Worm (Caenorhabditis elegans) whole organism, L2 larva: ENCODE results near the gene dtmk-1.

Experiments
- C34F6.9 ChIP-seq: fragments of 150-350 bp; optimal IDR thresholded peaks from 2 replicates; lab custom pipeline; 2014; ENCODE audit warnings: missing biosample characterization, missing genetic modification characterization
- R02D3.7 ChIP-seq: fragments of 150-350 bp; optimal IDR thresholded peaks from 2 replicates; lab custom pipeline; 2014; ENCODE audit warnings: missing biosample characterization, missing genetic modification characterization
- ZK546.5 ChIP-seq: sonication (generic microtip); optimal IDR thresholded peaks from 2 replicates; lab custom pipeline; 2017; ENCODE audit warnings: missing biosample characterization, missing genetic modification characterization
- alr-1 ChIP-seq: fragments of 150-350 bp; optimal IDR thresholded peaks from 2 replicates; lab custom pipeline; 2014; ENCODE audit warnings: missing biosample characterization, missing genetic modification characterization
- aly-2 ChIP-seq: fragments of 150-350 bp; optimal IDR thresholded peaks from 2 replicates; lab custom pipeline; 2014; ENCODE audit warnings: missing biosample characterization, missing genetic modification characterization
- ceh-16 ChIP-seq: fragments of 150-350 bp; optimal IDR thresholded peaks from 2 replicates; lab custom pipeline; 2014; ENCODE audit warnings: missing biosample characterization, missing genetic modification characterization
- ceh-82 ChIP-seq: fragments of 150-350 bp; optimal IDR thresholded peaks from 2 replicates; lab custom pipeline; 2014; ENCODE audit warnings: missing biosample characterization, missing genetic modification characterization
- dmd-4 ChIP-seq: sonication (generic microtip); optimal IDR thresholded peaks from 2 replicates; lab custom pipeline; 2017; ENCODE audit warnings: missing biosample characterization, missing genetic modification characterization
- egl-27 ChIP-seq: sonication (generic microtip); optimal IDR thresholded peaks from 3 replicates; lab custom pipeline; 2017; ENCODE audit warnings: missing biosample characterization, missing genetic modification reagents, missing genetic modification characterization
- elt-1 ChIP-seq: fragments of 150-350 bp; optimal IDR thresholded peaks from 2 replicates; lab custom pipeline; 2014; ENCODE audit warnings: missing biosample characterization, missing genetic modification characterization
- gmeb-1 ChIP-seq: fragments of 150-350 bp; optimal IDR thresholded peaks from 2 replicates; lab custom pipeline; 2014; ENCODE audit warnings: missing biosample characterization, missing genetic modification characterization
- lin-39 ChIP-seq: fragments of 150-350 bp; optimal IDR thresholded peaks from 2 replicates; lab custom pipeline; 2014; ENCODE audit warnings: missing biosample characterization, missing genetic modification reagents, missing genetic modification characterization
- lsy-2 ChIP-seq, 2 experiments: fragments of 150-350 bp in 1 of 2; sonication (generic microtip) in 1 of 2; optimal IDR thresholded peaks; 2 replicates each; lab custom pipeline; 2014 to 2017; ENCODE audit warnings: missing biosample characterization in 2 of 2, missing genetic modification characterization in 2 of 2
- mab-5 ChIP-seq: fragments of 150-350 bp; optimal IDR thresholded peaks from 2 replicates; lab custom pipeline; 2014; ENCODE audit warnings: missing biosample characterization, missing genetic modification characterization
- nhr-10 ChIP-seq: sonication (generic microtip); optimal IDR thresholded peaks from 2 replicates; lab custom pipeline; 2017; ENCODE audit warnings: missing biosample characterization, missing genetic modification characterization
- nhr-11 ChIP-seq: fragments of 150-350 bp; optimal IDR thresholded peaks from 2 replicates; lab custom pipeline; 2014; ENCODE audit warnings: missing biosample characterization, missing genetic modification characterization
- nhr-129 ChIP-seq: fragments of 150-350 bp; optimal IDR thresholded peaks from 2 replicates; lab custom pipeline; 2014; ENCODE audit warnings: missing biosample characterization, missing genetic modification characterization
- nhr-21 ChIP-seq: fragments of 150-350 bp; optimal IDR thresholded peaks from 2 replicates; lab custom pipeline; 2014; ENCODE audit warnings: missing biosample characterization, missing genetic modification characterization
- nhr-23 ChIP-seq: fragments of 150-350 bp; optimal IDR thresholded peaks from 2 replicates; lab custom pipeline; 2014; ENCODE audit warnings: missing biosample characterization, missing genetic modification reagents, missing genetic modification characterization
- nhr-25 ChIP-seq: fragments of 150-350 bp; sonication (generic microtip); optimal IDR thresholded peaks from 3 replicates; lab custom pipeline; 2014; ENCODE audit warnings: missing biosample characterization, missing genetic modification characterization
- nhr-6 ChIP-seq: fragments of 150-350 bp; optimal IDR thresholded peaks from 2 replicates; lab custom pipeline; 2014; ENCODE audit warnings: missing biosample characterization, missing genetic modification characterization
- nhr-77 ChIP-seq: fragments of 150-350 bp; optimal IDR thresholded peaks from 2 replicates; lab custom pipeline; 2014; ENCODE audit warnings: missing biosample characterization, missing genetic modification characterization
- peb-1 ChIP-seq: fragments of 150-350 bp; optimal IDR thresholded peaks from 2 replicates; lab custom pipeline; 2014; ENCODE audit warnings: missing biosample characterization, missing genetic modification characterization
- skn-1 ChIP-seq: sonication (generic microtip); optimal IDR thresholded peaks from 2 replicates; lab custom pipeline; 2017; ENCODE audit warnings: missing biosample characterization, missing genetic modification characterization
- sma-3 ChIP-seq: sonication (generic microtip); optimal IDR thresholded peaks from 2 replicates; lab custom pipeline; 2016; ENCODE audit warnings: missing genetic modification reagents, missing genetic modification characterization, missing compliant biosample characterization
- unc-39 ChIP-seq: fragments of 150-350 bp; optimal IDR thresholded peaks from 2 replicates; lab custom pipeline; 2014; ENCODE audit warnings: missing biosample characterization, missing genetic modification characterization
- unc-55 ChIP-seq: fragments of 150-350 bp; sonication (generic microtip); optimal IDR thresholded peaks from 3 replicates; lab custom pipeline; 2014; ENCODE audit warnings: missing biosample characterization, missing genetic modification reagents, missing genetic modification characterization
- zag-1 ChIP-seq: fragments of 150-350 bp; optimal IDR thresholded peaks from 2 replicates; lab custom pipeline; 2014; ENCODE audit warnings: missing biosample characterization, missing genetic modification characterization
- ztf-1 ChIP-seq: fragments of 200-800 bp; sonication (Bioruptor generic); conservative IDR thresholded peaks from 2 replicates; pipeline ENCODE4 v1.3.6; 2022; ENCODE audit warnings: missing genetic modification characterization, missing compliant biosample characterization
- ztf-11 ChIP-seq: sonication (generic microtip); optimal IDR thresholded peaks from 2 replicates; lab custom pipeline; 2017; ENCODE audit warnings: missing biosample characterization, missing genetic modification characterization
- ztf-4 ChIP-seq: fragments of 150-350 bp; optimal IDR thresholded peaks from 2 replicates; lab custom pipeline; 2014; ENCODE audit warnings: missing biosample characterization, missing genetic modification characterization

Gene dtmk-1

DNA sequence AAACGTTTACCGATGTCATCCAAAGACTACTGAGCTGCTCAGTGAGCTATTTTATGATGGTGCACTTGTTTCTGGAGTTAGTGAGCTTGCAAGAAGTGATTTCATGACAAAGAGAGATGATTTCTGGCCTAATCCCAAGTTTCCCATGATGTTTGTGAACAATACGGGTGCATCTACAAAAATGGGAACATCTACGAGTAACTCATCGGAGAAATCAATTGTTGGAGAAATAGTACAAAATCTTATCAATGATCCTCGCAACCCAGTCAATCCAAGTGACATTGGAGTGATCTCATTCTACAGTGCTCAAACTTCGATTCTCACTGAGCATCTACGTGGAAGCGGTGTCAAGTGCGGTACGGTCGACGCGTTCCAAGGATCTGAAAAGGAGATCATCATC is 38.4 kb downstream of the dtmk-1 start:
- TF ChIP-seq zag-1 (tag; lab: Kevin White, UChicago) (no peak), ztf-1 (no peak), nhr-21 (no peak), nhr-6 (no peak), nhr-77 (no peak), egl-27 (tag; lab: Kevin White, UChicago) (no peak)

DNA sequence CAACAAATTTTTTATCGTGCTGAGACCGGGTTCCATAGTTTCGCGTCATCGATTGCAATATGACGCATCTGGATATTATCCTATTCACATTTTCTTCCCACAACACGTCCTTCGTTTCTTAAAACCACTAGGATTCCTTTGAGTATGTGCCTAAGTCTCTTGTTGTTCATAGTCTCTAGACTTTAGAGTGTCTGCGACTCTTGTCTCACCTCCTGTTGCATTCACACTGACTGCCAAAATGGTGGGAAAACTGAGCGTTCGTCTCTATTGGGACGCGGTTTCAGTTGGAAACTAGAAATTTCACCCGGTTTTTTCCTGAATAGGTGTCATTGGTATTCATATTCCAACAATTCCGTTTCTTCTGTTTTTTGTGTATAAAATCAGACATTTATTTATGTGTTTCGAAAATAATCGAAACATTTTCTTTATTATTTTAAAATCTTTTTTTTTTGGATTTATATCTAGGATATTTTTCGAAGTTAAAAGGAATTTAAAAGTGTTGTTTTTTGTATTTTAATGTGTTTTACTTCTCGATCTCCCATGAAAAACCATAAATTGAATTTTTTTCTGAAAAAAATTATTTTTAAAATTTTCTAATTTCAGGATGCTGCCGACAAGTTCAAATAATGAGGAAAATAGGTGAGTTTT is 45.2 kb downstream of the dtmk-1 start, which contains the start of gene C05C10.2:
Gene C05C10.2 (plus strand): TSS at position 598 of the 648 bp plus-strand sequence.
- TF ChIP-seq nhr-129 (tag; lab: Kevin White, UChicago) (peak; percentile 4), C34F6.9 (tag; lab: Kevin White, UChicago) (peak; percentile 46), lsy-2 (tag; optimal IDR thresholded peaks at IDR 0.05; lab: Kevin White, UChicago) (no peak)

DNA sequence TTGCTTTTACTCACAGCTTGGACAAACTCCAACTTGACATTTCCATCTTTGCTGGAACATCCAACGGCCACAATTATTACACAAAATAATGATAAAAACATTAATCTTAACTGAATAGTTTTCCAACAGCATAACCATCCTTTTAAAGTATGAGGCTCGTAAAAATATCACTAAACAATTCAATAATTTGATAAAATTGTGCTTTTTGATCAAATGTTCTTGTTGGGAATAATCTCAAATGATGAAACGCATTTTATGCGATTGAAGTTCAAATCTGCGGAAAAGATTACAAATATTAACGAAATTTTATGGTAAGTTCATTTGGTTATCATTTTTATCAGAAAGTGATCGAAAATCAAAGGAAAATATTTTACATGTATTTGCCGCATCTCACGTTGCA is 46.4 kb downstream of the dtmk-1 start, which contains the start of gene pho-10:
Gene pho-10 (minus strand): TSS at position 101 of the 400 bp plus-strand sequence.
- TF ChIP-seq nhr-23 (tag; lab: Kevin White, UChicago) (no peak), nhr-11 (tag; lab: Kevin White, UChicago) (no peak), unc-39 (tag; lab: Kevin White, UChicago) (no peak)

DNA sequence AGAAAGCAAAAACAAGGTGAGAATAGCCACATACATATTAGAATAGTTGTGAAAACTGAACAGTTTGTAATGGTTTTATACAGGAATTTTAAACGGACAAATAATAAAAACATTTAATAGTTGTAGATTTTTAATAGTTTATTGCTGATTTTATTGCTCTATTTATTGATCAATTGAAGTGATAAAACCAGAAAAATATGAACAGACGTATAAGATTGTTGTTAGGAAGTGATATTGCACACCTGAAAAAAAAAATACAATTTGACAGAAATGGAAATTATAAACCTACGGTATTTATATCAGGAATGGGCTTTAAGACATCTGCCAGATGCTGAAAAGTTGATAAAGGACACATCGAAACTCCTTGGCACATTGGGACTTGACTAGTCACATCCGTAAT is 49.0 kb downstream of the dtmk-1 start, which contains the start of gene C05C10.8:
Gene C05C10.8 (minus strand): TSS at position 101 of the 400 bp plus-strand sequence.
- TF ChIP-seq alr-1 (tag; lab: Kevin White, UChicago) = no peak
- TF ChIP-seq ceh-16 (tag; lab: Kevin White, UChicago) = no peak
- no peak for TF ChIP-seq C34F6.9 (tag; lab: Kevin White, UChicago)
- no peak for TF ChIP-seq zag-1 (tag; lab: Kevin White, UChicago)
- TF ChIP-seq nhr-11 (tag; lab: Kevin White, UChicago) = no peak
- no peak for TF ChIP-seq mab-5 (tag; lab: Kevin White, UChicago)
- TF ChIP-seq ztf-11 (tag; lab: Kevin White, UChicago) = no peak
- no peak for TF ChIP-seq ceh-82
- TF ChIP-seq ztf-4 (tag; lab: Kevin White, UChicago) = no peak
- no peak for TF ChIP-seq peb-1 (tag; lab: Kevin White, UChicago)
- no peak for TF ChIP-seq egl-27 (tag; lab: Kevin White, UChicago)
- no peak for TF ChIP-seq nhr-25 (tag; lab: Kevin White, UChicago)
- no peak for TF ChIP-seq sma-3 (GFP tag; lab: Kevin White, UChicago)
- TF ChIP-seq ZK546.5 (tag; lab: Kevin White, UChicago) = no peak
- no peak for TF ChIP-seq ztf-1
- TF ChIP-seq nhr-10 (tag; lab: Kevin White, UChicago) = no peak
- TF ChIP-seq skn-1 (tag; lab: Kevin White, UChicago) = no peak
- no peak for TF ChIP-seq dmd-4 (tag; lab: Kevin White, UChicago)
- TF ChIP-seq gmeb-1 (tag; lab: Kevin White, UChicago) = no peak
- TF ChIP-seq, all 48 proteins: peak for 0

DNA sequence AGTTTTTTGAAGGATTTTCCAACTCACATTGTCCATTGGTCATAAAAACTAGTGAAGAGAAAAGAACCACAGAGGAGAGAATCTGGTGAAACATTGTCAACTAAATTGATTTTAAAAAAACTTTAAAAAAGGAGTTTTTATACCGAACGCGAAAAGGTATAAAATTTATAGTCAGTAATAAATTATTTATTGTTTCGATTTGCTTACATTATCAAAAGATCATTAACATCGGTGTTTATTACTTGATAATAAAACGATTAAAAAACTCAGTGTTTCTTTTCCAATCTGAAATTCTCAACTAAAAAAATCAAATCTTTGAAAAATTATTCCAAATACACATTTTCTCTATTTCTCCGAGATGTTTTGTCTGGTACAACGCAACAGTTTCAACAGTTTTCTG is 50.7 kb downstream of the dtmk-1 start, which contains the start of gene F26C11.4:
Gene F26C11.4 (minus strand): TSS at position 101 of the 400 bp plus-strand sequence.
- no peak for TF ChIP-seq nhr-77
- TF ChIP-seq elt-1 (tag; lab: Kevin White, UChicago) = no peak
- TF ChIP-seq aly-2 (tag; lab: Kevin White, UChicago) = no peak
- no peak for TF ChIP-seq unc-39 (tag; lab: Kevin White, UChicago)
- TF ChIP-seq unc-55 (GFP tag; lab: Kevin White, UChicago) = no peak
- TF ChIP-seq lin-39 (tag; lab: Kevin White, UChicago) = no peak

DNA sequence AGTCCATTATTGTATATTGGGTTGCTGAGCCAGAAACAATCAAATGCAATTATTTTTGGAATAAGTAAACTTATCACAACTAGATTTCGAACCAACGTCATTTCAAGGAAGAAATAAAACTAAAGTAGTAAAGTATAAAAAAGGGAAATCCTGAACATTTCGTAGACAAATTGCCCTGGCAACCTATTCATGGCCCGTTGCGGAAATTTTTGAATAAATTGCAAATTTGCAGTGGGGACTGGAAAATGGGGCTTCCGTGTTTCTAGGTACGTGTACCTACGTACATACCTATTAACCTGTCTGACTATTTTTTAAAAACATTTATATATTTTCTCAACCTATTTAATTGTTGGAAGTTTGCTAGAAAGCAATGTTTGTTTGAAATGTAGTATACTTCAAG is 51.9 kb downstream of the dtmk-1 start, which contains the start of gene F26C11.3:
Gene F26C11.3 (minus strand): TSS at position 101 of the 400 bp plus-strand sequence.
- TF ChIP-seq sma-3 (GFP tag; lab: Kevin White, UChicago) = no peak
- no peak for TF ChIP-seq nhr-77
- no peak for TF ChIP-seq R02D3.7 (tag; lab: Kevin White, UChicago)
- no peak for TF ChIP-seq lin-39 (tag; lab: Kevin White, UChicago)
